Worm (Caenorhabditis elegans) whole organism, midembryonic: ENCODE measurements around the gene adbp-1.
A peak's percentile ranks its signal among the peaks of the same experiment; 100 is the strongest.

Experiments
- cog-1 ChIP-seq: sonication (generic microtip); optimal IDR thresholded peaks from 2 replicates; lab custom pipeline; 2016; ENCODE audit warnings: missing genetic modification characterization, missing compliant biosample characterization
- flt-1 ChIP-seq: fragments of 200-800 bp; sonication (Bioruptor generic); IDR thresholded peaks from 2 replicates; pipeline ENCODE4 v1.3.6; 2022; ENCODE audit warnings: missing genetic modification characterization, missing compliant biosample characterization
- klf-2 ChIP-seq: fragments of 200-800 bp; sonication (Bioruptor generic); conservative IDR thresholded peaks from 2 replicates; pipeline ENCODE4 v1.3.6; 2022; ENCODE audit warnings: missing genetic modification reagents, missing genetic modification characterization, missing compliant biosample characterization
- med-1 ChIP-seq: sonication (generic microtip); optimal IDR thresholded peaks from 2 replicates; lab custom pipeline; 2017; ENCODE audit warnings: missing genetic modification characterization, mild to moderate bottlenecking, missing compliant biosample characterization, antibody characterized with exemption, missing genetic modification reagents; ENCODE audit not compliant: insufficient read depth
- ref-1 ChIP-seq: fragments of 200-800 bp; sonication (Bioruptor generic); conservative IDR thresholded peaks from 2 replicates; pipeline ENCODE4 v1.3.6; 2022; ENCODE audit warnings: missing genetic modification reagents, missing genetic modification characterization, missing compliant biosample characterization
- ztf-23 ChIP-seq: fragments of 200-800 bp; sonication (Bioruptor generic); IDR thresholded peaks from 2 replicates; pipeline ENCODE4 v1.3.6; 2022; ENCODE audit warnings: missing genetic modification reagents, missing genetic modification characterization, missing compliant biosample characterization
- ztf-29 ChIP-seq: fragments of 200-800 bp; sonication (Bioruptor generic); IDR thresholded peaks from 2 replicates; pipeline ENCODE4 v1.3.6; 2022; ENCODE audit warnings: missing genetic modification reagents, missing genetic modification characterization, missing compliant biosample characterization

DNA sequence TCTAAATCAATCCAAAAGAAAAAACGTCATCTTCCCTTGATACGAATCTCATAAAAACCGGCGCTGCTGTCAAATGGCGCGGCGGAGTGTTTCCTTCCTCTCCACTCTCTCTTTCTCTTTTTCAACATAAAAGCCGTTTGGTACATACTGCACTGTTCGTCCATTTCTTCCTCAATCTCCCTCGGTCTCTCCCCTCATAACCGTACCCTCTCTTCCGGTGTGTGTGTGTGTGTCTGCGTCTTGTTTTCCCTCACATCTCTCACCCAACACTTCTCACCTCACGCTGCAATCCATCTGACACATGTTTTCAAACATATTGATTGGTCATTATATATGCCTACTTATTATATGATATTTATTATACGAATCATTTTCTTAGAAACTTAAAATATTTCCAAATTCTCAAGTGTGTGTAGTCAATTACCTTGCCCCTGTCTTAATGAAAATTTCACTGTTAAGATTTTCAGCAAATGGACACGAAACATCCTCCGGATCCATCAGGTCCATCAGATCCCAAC, 20.5 kb downstream of the adbp-1 start, which contains the start of the genes aars-1 and rga-1:
- TF ChIP-seq ztf-29 (GFP tag; lab: Robert Waterston, UW) (0 out of 2 replicates have a peak, but pooled peaks have one; percentile 11), med-1 (GFP tag; lab: Kevin White, UChicago) (no peak), ref-1 (GFP tag; lab: Robert Waterston, UW) (no peak), klf-2 (no peak), ztf-23 (GFP tag; lab: Robert Waterston, UW) (no peak), cog-1 (tag; lab: Kevin White, UChicago) (no peak), flt-1 (GFP tag; lab: Robert Waterston, UW) (no peak)
